Worm (Caenorhabditis elegans) whole organism, young adult: ENCODE measurements around the gene sta-2.

Source experiments
- D2030.7 ChIP-seq: fragments of 200-800 bp; sonication (Bioruptor generic); IDR thresholded peaks from 2 replicates; pipeline ENCODE4 v1.3.6; 2022; ENCODE audit warnings: missing genetic modification reagents, missing genetic modification characterization, missing compliant biosample characterization
- F55B11.4 ChIP-seq: sonication (generic microtip); optimal IDR thresholded peaks from 2 replicates; lab custom pipeline; 2016; ENCODE audit warnings: missing compliant biosample characterization, missing genetic modification characterization, borderline replicate concordance; ENCODE audit not compliant: insufficient read depth
- lin-35 ChIP-seq, 3 experiments: fragments of 150-350 bp in 2 of 3; sonication (generic microtip) in 1 of 3; optimal IDR thresholded peaks; 2 replicates each; lab custom pipeline; 2014 to 2018; ENCODE audit warnings: missing biosample characterization in 3 of 3, missing genetic modification characterization in 3 of 3, missing genetic modification reagents in 3 of 3
- lin-40 ChIP-seq: sonication (generic microtip); optimal IDR thresholded peaks from 2 replicates; lab custom pipeline; 2016; ENCODE audit warnings: missing genetic modification characterization, mild to moderate bottlenecking, missing compliant biosample characterization, missing genotype, missing genetic modification reagents
- madf-3 ChIP-seq: fragments of 200-800 bp; sonication (Bioruptor generic); IDR thresholded peaks from 2 replicates; pipeline ENCODE4 v1.3.6; 2022; ENCODE audit warnings: missing genetic modification reagents, missing genetic modification characterization, missing compliant biosample characterization

DNA sequence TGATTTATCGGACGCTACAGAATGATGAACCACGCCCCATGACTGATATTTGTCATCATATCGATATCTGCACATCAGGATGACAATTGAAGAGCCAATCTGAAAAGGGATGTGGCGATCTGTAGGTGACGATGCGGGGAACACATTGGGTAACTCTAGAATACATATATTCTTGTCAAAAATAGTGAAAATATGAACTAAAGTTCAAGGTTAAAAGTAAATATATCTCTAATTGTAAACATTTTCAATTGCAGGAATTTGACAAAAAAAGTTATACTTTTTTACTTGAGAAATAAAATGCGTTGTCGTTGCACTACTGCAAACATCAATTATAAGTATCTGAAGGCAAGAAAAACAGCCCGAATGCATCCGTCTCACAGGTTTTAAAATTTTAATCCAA, 11.9 kb downstream of the sta-2 start, which contains the start of gene F58E6.6:
- TF ChIP-seq lin-35 (GFP tag; optimal IDR thresholded peaks at IDR 0.05; lab: Kevin White, UChicago): no peak
- TF ChIP-seq F55B11.4 (tag; lab: Kevin White, UChicago): no peak
- TF ChIP-seq madf-3: no peak
- no peak for TF ChIP-seq lin-40 (tag; lab: Kevin White, UChicago)
- no peak for TF ChIP-seq D2030.7 (GFP tag; lab: Robert Waterston, UW)
